Worm (Caenorhabditis elegans): ENCODE data around the gene C51E3.10.

The C51E3.10 gene

ce11 chrV:10153076-10153475, 7.9 kb downstream of the C51E3.10 start:
- TF ChIP-seq hmbx-1 (tag; optimal IDR thresholded peaks at IDR 0.05), result no peak

ce11 chrV:10152278-10152677, 8.7 kb downstream of the C51E3.10 start, which contains the start of gene srsx-28:
srsx-28 (plus strand) TSS chrV:10152578.
- TF ChIP-seq ceh-13 (GFP tag; optimal IDR thresholded peaks at IDR 0.05) (no peak), tbx-37 (GFP tag; conservative IDR thresholded peaks at IDR 0.05) (no peak), flt-1 (GFP tag; IDR thresholded peaks at IDR 0.05) (no peak), scrt-1 (GFP tag; IDR thresholded peaks at IDR 0.05) (no peak), tbx-11 (GFP tag; IDR thresholded peaks at IDR 0.05) (no peak)

- TF ChIP-seq ceh-13 (GFP tag; optimal IDR thresholded peaks at IDR 0.05) (no peak), sea-1 (GFP tag; conservative IDR thresholded peaks at IDR 0.05) (no peak), F13C5.2 (tag; optimal IDR thresholded peaks at IDR 0.05) (no peak), pes-1 (GFP tag; IDR thresholded peaks at IDR 0.05) (no peak), tbx-37 (GFP tag; conservative IDR thresholded peaks at IDR 0.05) (no peak), tbx-11 (GFP tag; IDR thresholded peaks at IDR 0.05) (no peak), aly-1 (tag; optimal IDR thresholded peaks at IDR 0.05) (no peak), ceh-36 (tag; optimal IDR thresholded peaks at IDR 0.05) (no peak)
These were observed 11.2 kb downstream of the C51E3.10 start, which contains the start of gene srsx-27 for ce11 chrV:10149728-10150127. srsx-27 (plus strand) TSS chrV:10150028.

ce11 chrV:10148352-10148751, 12.6 kb downstream of the C51E3.10 start, which contains the start of gene srsx-26:
srsx-26 (plus strand) TSS chrV:10148652.
- TF ChIP-seq B0310.2 (tag; optimal IDR thresholded peaks at IDR 0.05) (no peak), sea-1 (GFP tag; conservative IDR thresholded peaks at IDR 0.05) (no peak), hmbx-1 (tag; optimal IDR thresholded peaks at IDR 0.05) (no peak), tra-4 (tag; optimal IDR thresholded peaks at IDR 0.05) (no peak), flt-1 (GFP tag; IDR thresholded peaks at IDR 0.05) (no peak)

DNA sequence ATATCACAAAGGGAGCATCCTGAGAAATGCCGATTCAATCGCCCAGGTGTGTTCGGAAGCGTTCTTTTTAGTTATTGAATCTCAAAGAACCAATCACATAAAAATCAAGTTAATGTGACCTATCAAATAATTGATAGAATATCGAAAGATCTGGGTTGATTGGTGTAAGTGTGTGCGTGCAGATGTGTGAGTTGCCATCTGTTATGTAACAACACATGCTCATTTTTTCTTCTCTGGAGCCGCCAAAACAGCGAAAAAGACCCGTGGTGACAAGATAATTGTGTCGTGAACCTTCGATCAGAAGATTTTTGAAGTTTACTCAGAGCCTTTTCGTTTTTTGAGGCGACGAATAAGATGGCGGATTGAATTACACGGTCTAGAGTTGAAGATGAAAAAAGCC, 14.1 kb downstream of the C51E3.10 start:
- TF ChIP-seq sea-1 (GFP tag; conservative IDR thresholded peaks at IDR 0.05), result no peak
- TF ChIP-seq hnd-1 (tag; optimal IDR thresholded peaks at IDR 0.05), result no peak
- no peak for TF ChIP-seq tra-4 (tag; optimal IDR thresholded peaks at IDR 0.05)
- no peak for TF ChIP-seq ama-1 (optimal IDR thresholded peaks at IDR 0.05)

DNA sequence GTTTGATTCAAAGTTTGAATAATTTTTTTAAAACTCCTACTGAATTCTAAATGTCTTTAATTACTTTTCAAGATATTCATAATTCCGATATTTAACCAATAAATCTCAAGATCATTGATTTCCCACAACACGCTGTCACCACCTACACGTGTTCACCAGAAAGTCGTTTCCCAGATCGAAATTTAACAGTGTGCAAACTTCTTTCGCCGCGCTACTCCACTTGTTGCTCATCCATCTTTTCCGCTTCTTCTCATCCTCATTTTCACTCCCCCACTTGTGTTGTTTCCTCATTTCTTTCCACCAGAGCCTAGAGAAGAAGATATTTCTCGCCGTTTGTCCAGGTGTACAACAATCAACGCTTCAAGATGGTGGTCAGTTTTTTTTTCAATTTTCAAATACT, 15.3 kb downstream of the C51E3.10 start, which contains the start of gene C51E3.9:
Gene C51E3.9, plus strand, starts transcription at position 301 of the 400 bp plus-strand sequence.
- TF ChIP-seq ets-7 (tag; optimal IDR thresholded peaks at IDR 0.05) (no peak), pes-1 (GFP tag; IDR thresholded peaks at IDR 0.05) (no peak), tra-4 (tag; optimal IDR thresholded peaks at IDR 0.05) (no peak), tbx-37 (GFP tag; conservative IDR thresholded peaks at IDR 0.05) (no peak), B0310.2 (tag; optimal IDR thresholded peaks at IDR 0.05) (no peak), sea-1 (GFP tag; conservative IDR thresholded peaks at IDR 0.05) (no peak), ceh-13 (GFP tag; optimal IDR thresholded peaks at IDR 0.05) (no peak), F13C5.2 (tag; optimal IDR thresholded peaks at IDR 0.05) (no peak), flt-1 (GFP tag; IDR thresholded peaks at IDR 0.05) (no peak), hnd-1 (tag; optimal IDR thresholded peaks at IDR 0.05) (no peak)

DNA sequence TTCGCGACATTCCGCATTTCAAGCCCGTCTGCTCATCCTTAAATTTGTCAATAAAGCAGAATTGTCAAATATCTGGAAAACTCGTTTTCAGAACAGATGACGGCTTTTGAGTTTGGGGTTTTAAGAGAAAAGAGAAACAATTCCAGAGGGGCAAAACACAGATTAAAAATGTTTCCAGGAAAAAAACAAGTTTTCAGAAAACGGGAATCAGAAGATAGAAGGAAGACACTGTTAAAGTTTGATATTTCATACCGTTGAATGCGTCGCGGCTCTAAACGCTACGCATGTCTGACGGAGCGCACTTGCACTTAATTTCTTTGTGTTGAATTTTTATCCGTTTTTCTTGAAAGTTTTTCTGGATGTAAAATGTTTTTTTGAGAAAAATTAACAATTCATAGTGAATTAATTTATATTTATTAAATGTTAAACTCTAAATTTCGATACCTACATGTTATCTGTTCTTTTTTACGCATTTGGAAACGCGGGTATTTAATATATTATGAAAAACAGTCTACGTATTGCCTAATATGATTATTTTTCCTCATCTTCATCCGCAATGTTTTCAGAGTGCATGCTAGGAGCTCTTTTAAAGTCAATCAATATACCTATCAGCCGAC, 26.7 kb downstream of the C51E3.10 start, which contains the start of the genes C08B6.18, wdr-20 and C08B6.8:
Gene C08B6.18, minus strand, starts transcription at position 51 of the 617 bp plus-strand sequence.
Gene wdr-20, minus strand, starts transcription at position 82 of the 617 bp plus-strand sequence.
Gene C08B6.8, plus strand, starts transcription at position 567 of the 617 bp plus-strand sequence.
- no peak for TF ChIP-seq tbx-37 (GFP tag; conservative IDR thresholded peaks at IDR 0.05)
- TF ChIP-seq B0310.2 (tag; optimal IDR thresholded peaks at IDR 0.05), result no peak
- no peak for TF ChIP-seq tra-4 (tag; optimal IDR thresholded peaks at IDR 0.05)
- TF ChIP-seq pes-1 (GFP tag; IDR thresholded peaks at IDR 0.05), result no peak
- TF ChIP-seq ceh-36 (tag; optimal IDR thresholded peaks at IDR 0.05), result no peak
- TF ChIP-seq ceh-13 (GFP tag; optimal IDR thresholded peaks at IDR 0.05), result no peak
- no peak for TF ChIP-seq aly-1 (tag; optimal IDR thresholded peaks at IDR 0.05)
- no peak for TF ChIP-seq flt-1 (GFP tag; IDR thresholded peaks at IDR 0.05)
- no peak for TF ChIP-seq F13C5.2 (tag; optimal IDR thresholded peaks at IDR 0.05)
- TF ChIP-seq sea-1 (GFP tag; conservative IDR thresholded peaks at IDR 0.05), result no peak
- no peak for TF ChIP-seq ets-7 (tag; optimal IDR thresholded peaks at IDR 0.05)
- no peak for TF ChIP-seq hmbx-1 (tag; optimal IDR thresholded peaks at IDR 0.05)
- TF ChIP-seq ama-1 (optimal IDR thresholded peaks at IDR 0.05), result no peak
- TF ChIP-seq scrt-1 (GFP tag; IDR thresholded peaks at IDR 0.05), result no peak
- TF ChIP-seq hmg-4 (GFP tag; optimal IDR thresholded peaks at IDR 0.05), result no peak
- no peak for TF ChIP-seq hnd-1 (tag; optimal IDR thresholded peaks at IDR 0.05)
- no peak for TF ChIP-seq tbx-11 (GFP tag; IDR thresholded peaks at IDR 0.05)

DNA sequence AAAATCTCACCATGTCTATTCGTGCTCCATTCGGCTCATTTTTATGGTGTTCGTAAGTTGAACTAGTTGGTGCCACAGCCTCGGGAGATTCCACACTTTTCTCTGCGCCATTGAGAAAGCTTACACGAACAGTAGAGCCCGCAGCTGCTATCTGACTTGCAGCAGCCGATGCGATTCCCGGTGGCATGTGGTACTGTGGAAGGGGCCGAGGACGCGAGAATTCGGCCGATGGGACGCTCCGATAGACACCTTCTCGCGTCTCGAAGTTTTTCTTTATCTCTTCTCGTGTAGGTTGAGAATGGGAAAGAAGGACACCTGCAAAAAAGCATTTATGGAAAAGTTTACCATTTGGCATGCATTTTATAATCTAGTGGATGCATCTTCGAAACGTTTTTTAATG, 27.7 kb downstream of the C51E3.10 start:
- TF ChIP-seq tbx-37 (GFP tag; conservative IDR thresholded peaks at IDR 0.05), result no peak
- no peak for TF ChIP-seq ets-7 (tag; optimal IDR thresholded peaks at IDR 0.05)
- no peak for TF ChIP-seq B0310.2 (tag; optimal IDR thresholded peaks at IDR 0.05)
- TF ChIP-seq tra-4 (tag; optimal IDR thresholded peaks at IDR 0.05), result no peak
- TF ChIP-seq pes-1 (GFP tag; IDR thresholded peaks at IDR 0.05), result no peak
- no peak for TF ChIP-seq hmg-4 (GFP tag; optimal IDR thresholded peaks at IDR 0.05)

DNA sequence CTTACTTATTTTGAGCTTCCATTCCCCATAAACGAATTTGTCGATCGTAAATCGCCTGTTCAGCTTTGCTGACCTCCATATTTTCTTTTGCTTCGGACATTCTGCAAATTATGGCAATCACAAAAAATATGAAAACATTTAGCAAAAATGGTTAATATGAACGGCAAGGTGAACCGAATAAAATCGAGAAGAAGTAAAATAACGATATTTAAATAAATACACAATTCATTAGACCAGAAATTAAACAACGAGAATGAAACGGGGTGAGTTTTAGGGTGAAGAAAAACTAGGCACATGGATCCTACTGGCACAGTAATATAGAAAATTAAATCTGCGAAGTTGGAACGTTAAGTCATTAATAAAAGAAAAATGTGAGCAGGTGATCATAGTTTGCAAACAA, 30.7 kb downstream of the C51E3.10 start, which contains the start of gene aos-1:
Gene aos-1, minus strand, starts transcription at position 101 of the 400 bp plus-strand sequence.
- no peak for TF ChIP-seq hmg-4 (GFP tag; optimal IDR thresholded peaks at IDR 0.05)
